Fruit fly (Drosophila melanogaster) whole organism, prepupa: Measurements from ENCODE around the gene CG46506.
"Not testable (repeated sequence)": the region's sequence is repeated elsewhere in the genome, so short reads cannot be mapped to it uniquely, and the experiment has no call there.

Experiments used
- CG15336 ChIP-seq: fragments of 200-800 bp; sonication (Bioruptor generic); IDR thresholded peaks from 2 replicates; pipeline ENCODE4 v1.3.6; 2022; ENCODE audit warnings: missing biosample characterization, missing genetic modification characterization
- Ets21C ChIP-seq: fragments of 200-800 bp; sonication (Bioruptor generic); optimal IDR thresholded peaks from 3 replicates; lab custom pipeline; 2016; ENCODE audit warnings: missing biosample characterization, missing genetic modification characterization
- OdsH ChIP-seq: fragments of 200-800 bp; sonication (Bioruptor generic); optimal IDR thresholded peaks from 3 replicates; lab custom pipeline; 2016; ENCODE audit warnings: missing biosample characterization, missing genetic modification characterization
- Smox ChIP-seq: fragments of 200-800 bp; sonication (Bioruptor generic); optimal IDR thresholded peaks from 3 replicates; lab custom pipeline; 2016; ENCODE audit warnings: missing biosample characterization, missing genetic modification characterization
- Sox102F ChIP-seq: fragments of 200-800 bp; sonication (Bioruptor generic); optimal IDR thresholded peaks from 2 replicates; lab custom pipeline; 2016; ENCODE audit warnings: missing biosample characterization, mild to moderate bottlenecking, missing genetic modification characterization
- pdm3 ChIP-seq: fragments of 200-800 bp; sonication (Bioruptor generic); optimal IDR thresholded peaks from 3 replicates; lab custom pipeline; 2016; ENCODE audit warnings: missing biosample characterization, missing genetic modification characterization
- svp ChIP-seq: fragments of 200-800 bp; sonication (Bioruptor generic); peaks from one replicate; lab custom pipeline; 2016; ENCODE audit warnings: missing biosample characterization, missing genetic modification characterization

dm6 chrX:22172341-22172740 is 14.7 kb downstream of the CG46506 start, which contains the start of gene CG46509:
- not testable (repeated sequence) for TF ChIP-seq Ets21C; Sox102F (GFP tag; lab: Kevin White, UChicago); CG15336 (GFP tag; lab: Robert Waterston, UW); svp (GFP tag; lab: Kevin White, UChicago); Smox (GFP tag; lab: Kevin White, UChicago); pdm3 (GFP tag; lab: Kevin White, UChicago); OdsH (GFP tag; lab: Kevin White, UChicago)
